Worm (Caenorhabditis elegans) whole organism, L2 larva: Measurements from ENCODE around the gene col-148.
A peak's percentile ranks its signal among the peaks of the same experiment; 100 is the strongest.

Source experiments
- F13H6.1 ChIP-seq: sonication (generic microtip); optimal IDR thresholded peaks from 2 replicates; lab custom pipeline; 2016; ENCODE audit warnings: missing genetic modification characterization, missing compliant biosample characterization
- Y55F3AM.14 ChIP-seq: fragments of 200-800 bp; sonication (Bioruptor generic); optimal IDR thresholded peaks from 2 replicates; lab custom pipeline; 2018; ENCODE audit warnings: mild to moderate bottlenecking, missing genetic modification characterization, missing compliant biosample characterization
- alr-1 ChIP-seq: fragments of 150-350 bp; optimal IDR thresholded peaks from 2 replicates; lab custom pipeline; 2014; ENCODE audit warnings: missing biosample characterization, missing genetic modification characterization
- aly-2 ChIP-seq: fragments of 150-350 bp; optimal IDR thresholded peaks from 2 replicates; lab custom pipeline; 2014; ENCODE audit warnings: missing biosample characterization, missing genetic modification characterization
- ama-1 ChIP-seq: fragments of 150-350 bp; optimal IDR thresholded peaks from 2 replicates; lab custom pipeline; 2018; ENCODE audit warnings: inconsistent platforms
- blmp-1 ChIP-seq: sonication (generic microtip); optimal IDR thresholded peaks from 2 replicates; lab custom pipeline; 2017; ENCODE audit warnings: missing genetic modification characterization, mild to moderate bottlenecking, missing compliant biosample characterization, antibody characterized with exemption, moderate library complexity; ENCODE audit not compliant: insufficient read depth
- ceh-16 ChIP-seq: fragments of 150-350 bp; optimal IDR thresholded peaks from 2 replicates; lab custom pipeline; 2014; ENCODE audit warnings: missing biosample characterization, missing genetic modification characterization
- ceh-82 ChIP-seq: fragments of 150-350 bp; optimal IDR thresholded peaks from 2 replicates; lab custom pipeline; 2014; ENCODE audit warnings: missing biosample characterization, missing genetic modification characterization
- dmd-4 ChIP-seq: sonication (generic microtip); optimal IDR thresholded peaks from 2 replicates; lab custom pipeline; 2017; ENCODE audit warnings: missing biosample characterization, missing genetic modification characterization
- egl-27 ChIP-seq: sonication (generic microtip); optimal IDR thresholded peaks from 3 replicates; lab custom pipeline; 2017; ENCODE audit warnings: missing biosample characterization, missing genetic modification reagents, missing genetic modification characterization
- elt-1 ChIP-seq: fragments of 150-350 bp; optimal IDR thresholded peaks from 2 replicates; lab custom pipeline; 2014; ENCODE audit warnings: missing biosample characterization, missing genetic modification characterization
- elt-3 ChIP-seq: sonication (generic microtip); optimal IDR thresholded peaks from 2 replicates; lab custom pipeline; 2017; ENCODE audit warnings: missing biosample characterization, missing genetic modification characterization
- fos-1 ChIP-seq: fragments of 150-350 bp; optimal IDR thresholded peaks from 2 replicates; lab custom pipeline; 2014; ENCODE audit warnings: missing biosample characterization, missing genetic modification characterization
- gmeb-1 ChIP-seq: fragments of 150-350 bp; optimal IDR thresholded peaks from 2 replicates; lab custom pipeline; 2014; ENCODE audit warnings: missing biosample characterization, missing genetic modification characterization
- lin-39 ChIP-seq: fragments of 150-350 bp; optimal IDR thresholded peaks from 2 replicates; lab custom pipeline; 2014; ENCODE audit warnings: missing biosample characterization, missing genetic modification reagents, missing genetic modification characterization
- lsy-2 ChIP-seq, 2 experiments: fragments of 150-350 bp in 1 of 2; sonication (generic microtip) in 1 of 2; optimal IDR thresholded peaks; 2 replicates each; lab custom pipeline; 2014 to 2017; ENCODE audit warnings: missing biosample characterization in 2 of 2, missing genetic modification characterization in 2 of 2
- mdl-1 ChIP-seq, 2 experiments: fragments of 150-350 bp in 1 of 2; sonication (generic microtip) in 1 of 2; optimal IDR thresholded peaks; 2 replicates each; lab custom pipeline; 2017; ENCODE audit warnings: missing biosample characterization in 2 of 2, missing genetic modification characterization in 2 of 2
- nhr-10 ChIP-seq: sonication (generic microtip); optimal IDR thresholded peaks from 2 replicates; lab custom pipeline; 2017; ENCODE audit warnings: missing biosample characterization, missing genetic modification characterization
- nhr-11 ChIP-seq: fragments of 150-350 bp; optimal IDR thresholded peaks from 2 replicates; lab custom pipeline; 2014; ENCODE audit warnings: missing biosample characterization, missing genetic modification characterization
- nhr-12 ChIP-seq: fragments of 150-350 bp; optimal IDR thresholded peaks from 2 replicates; lab custom pipeline; 2014; ENCODE audit warnings: missing biosample characterization, missing genetic modification characterization
- nhr-129 ChIP-seq: fragments of 150-350 bp; optimal IDR thresholded peaks from 2 replicates; lab custom pipeline; 2014; ENCODE audit warnings: missing biosample characterization, missing genetic modification characterization
- nhr-21 ChIP-seq: fragments of 150-350 bp; optimal IDR thresholded peaks from 2 replicates; lab custom pipeline; 2014; ENCODE audit warnings: missing biosample characterization, missing genetic modification characterization
- nhr-23 ChIP-seq: fragments of 150-350 bp; optimal IDR thresholded peaks from 2 replicates; lab custom pipeline; 2014; ENCODE audit warnings: missing biosample characterization, missing genetic modification reagents, missing genetic modification characterization
- nhr-237 ChIP-seq: fragments of 150-350 bp; optimal IDR thresholded peaks from 2 replicates; lab custom pipeline; 2014; ENCODE audit warnings: missing biosample characterization, missing genetic modification characterization
- nhr-25 ChIP-seq: fragments of 150-350 bp; sonication (generic microtip); optimal IDR thresholded peaks from 3 replicates; lab custom pipeline; 2014; ENCODE audit warnings: missing biosample characterization, missing genetic modification characterization
- nhr-6 ChIP-seq: fragments of 150-350 bp; optimal IDR thresholded peaks from 2 replicates; lab custom pipeline; 2014; ENCODE audit warnings: missing biosample characterization, missing genetic modification characterization
- nhr-77 ChIP-seq: fragments of 150-350 bp; optimal IDR thresholded peaks from 2 replicates; lab custom pipeline; 2014; ENCODE audit warnings: missing biosample characterization, missing genetic modification characterization
- peb-1 ChIP-seq: fragments of 150-350 bp; optimal IDR thresholded peaks from 2 replicates; lab custom pipeline; 2014; ENCODE audit warnings: missing biosample characterization, missing genetic modification characterization
- sem-4 ChIP-seq: fragments of 150-350 bp; optimal IDR thresholded peaks from 2 replicates; lab custom pipeline; 2014; ENCODE audit warnings: missing biosample characterization, missing genetic modification reagents, missing genetic modification characterization
- sma-3 ChIP-seq: sonication (generic microtip); optimal IDR thresholded peaks from 2 replicates; lab custom pipeline; 2016; ENCODE audit warnings: missing genetic modification reagents, missing genetic modification characterization, missing compliant biosample characterization
- sma-9 ChIP-seq, 2 experiments: fragments of 150-350 bp in 1 of 2; sonication (generic microtip) in 1 of 2; optimal IDR thresholded peaks; 2 replicates each; lab custom pipeline; 2014 to 2016; ENCODE audit warnings: missing genetic modification characterization in 2 of 2, mild to moderate bottlenecking in 1 of 2, missing biosample characterization in 1 of 2, missing compliant biosample characterization in 1 of 2, missing genetic modification reagents in 1 of 2, moderate library complexity in 1 of 2
- snpc-4 ChIP-seq: fragments of 150-350 bp; optimal IDR thresholded peaks from 2 replicates; lab custom pipeline; 2014; ENCODE audit warnings: missing biosample characterization, missing genetic modification characterization
- unc-39 ChIP-seq: fragments of 150-350 bp; optimal IDR thresholded peaks from 2 replicates; lab custom pipeline; 2014; ENCODE audit warnings: missing biosample characterization, missing genetic modification characterization
- unc-55 ChIP-seq: fragments of 150-350 bp; sonication (generic microtip); optimal IDR thresholded peaks from 3 replicates; lab custom pipeline; 2014; ENCODE audit warnings: missing biosample characterization, missing genetic modification reagents, missing genetic modification characterization
- unc-62 ChIP-seq: fragments of 150-350 bp; optimal IDR thresholded peaks from 2 replicates; lab custom pipeline; 2014; ENCODE audit warnings: missing biosample characterization, missing genetic modification reagents, missing genetic modification characterization
- zag-1 ChIP-seq: fragments of 150-350 bp; optimal IDR thresholded peaks from 2 replicates; lab custom pipeline; 2014; ENCODE audit warnings: missing biosample characterization, missing genetic modification characterization
- ztf-1 ChIP-seq: fragments of 200-800 bp; sonication (Bioruptor generic); conservative IDR thresholded peaks from 2 replicates; pipeline ENCODE4 v1.3.6; 2022; ENCODE audit warnings: missing genetic modification characterization, missing compliant biosample characterization
- ztf-11 ChIP-seq: sonication (generic microtip); optimal IDR thresholded peaks from 2 replicates; lab custom pipeline; 2017; ENCODE audit warnings: missing biosample characterization, missing genetic modification characterization

The col-148 gene

DNA sequence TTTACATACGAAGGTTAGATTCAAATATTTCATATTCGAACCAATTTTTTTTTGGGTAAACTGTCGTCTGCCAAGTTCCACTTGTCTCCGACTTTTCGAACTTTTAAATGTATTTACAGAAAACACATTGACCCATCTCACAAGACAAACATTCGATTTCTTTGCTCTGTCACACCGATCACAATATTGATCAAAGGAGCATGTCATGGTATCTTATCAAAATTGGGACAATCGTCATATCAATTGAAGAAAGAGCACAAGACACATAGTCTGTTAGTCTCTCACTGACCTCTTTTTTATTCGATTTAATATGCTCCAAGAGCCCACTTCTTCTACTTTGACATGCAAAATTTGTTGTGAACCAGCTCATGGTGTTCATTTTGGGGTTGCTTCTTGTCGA is 14.5 kb downstream of the col-148 start, which contains the start of gene nhr-232:
Gene nhr-232, plus strand, starts transcription at position 121 of the 400 bp plus-strand sequence.
- TF ChIP-seq alr-1 (tag; lab: Kevin White, UChicago) (no peak), unc-55 (GFP tag; lab: Kevin White, UChicago) (no peak), sma-9 (GFP tag; optimal IDR thresholded peaks at IDR 0.05; lab: Kevin White, UChicago) (peak; percentile 55), sma-9 (tag; optimal IDR thresholded peaks at IDR 0.05; lab: Kevin White, UChicago) (no peak), ama-1 (lab: Kevin White, UChicago) (no peak), nhr-11 (no peak), nhr-10 (no peak), elt-3 (tag; lab: Kevin White, UChicago) (no peak), blmp-1 (tag; lab: Kevin White, UChicago) (no peak), lsy-2 (tag; optimal IDR thresholded peaks at IDR 0.05; lab: Kevin White, UChicago) (no peak), gmeb-1 (no peak), fos-1 (tag; lab: Kevin White, UChicago) (peak; percentile 80), lin-39 (tag; lab: Kevin White, UChicago) (no peak), unc-39 (tag; lab: Kevin White, UChicago) (no peak), unc-62 (GFP tag; lab: Kevin White, UChicago) (no peak), nhr-129 (tag; lab: Kevin White, UChicago) (no peak), mdl-1 (tag; optimal IDR thresholded peaks at IDR 0.05; lab: Kevin White, UChicago) (no peak), sem-4 (tag; lab: Kevin White, UChicago) (no peak), egl-27 (no peak), ceh-82 (tag; lab: Kevin White, UChicago) (no peak), nhr-77 (no peak), F13H6.1 (tag; lab: Kevin White, UChicago) (peak; percentile 5), nhr-12 (tag; lab: Kevin White, UChicago) (no peak), nhr-21 (no peak)

DNA sequence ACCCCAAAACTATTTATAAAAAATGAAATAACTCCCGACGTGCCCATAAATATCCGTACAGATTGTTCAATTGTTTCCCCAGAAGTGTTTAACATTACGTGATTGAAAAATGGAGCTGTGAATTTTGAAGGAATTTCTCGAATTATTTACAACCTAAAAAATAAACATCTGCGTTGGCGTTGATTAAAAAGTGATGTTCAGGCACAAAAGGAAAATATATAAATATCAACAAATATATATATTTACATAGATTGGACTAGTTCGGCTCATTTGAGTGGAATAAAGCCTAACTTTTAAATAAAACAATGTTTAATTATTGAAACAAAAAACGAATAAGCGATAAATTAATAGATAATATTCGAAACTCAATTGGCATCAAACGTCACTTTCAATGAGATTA is 18.9 kb downstream of the col-148 start, which contains the start of gene sri-18:
Gene sri-18, minus strand, starts transcription at position 101 of the 400 bp plus-strand sequence.
- TF ChIP-seq dmd-4 (tag; lab: Kevin White, UChicago) (no peak), nhr-6 (tag; lab: Kevin White, UChicago) (no peak), egl-27 (no peak), mdl-1 (tag; optimal IDR thresholded peaks at IDR 0.05; lab: Kevin White, UChicago) (no peak), alr-1 (tag; lab: Kevin White, UChicago) (no peak)

DNA sequence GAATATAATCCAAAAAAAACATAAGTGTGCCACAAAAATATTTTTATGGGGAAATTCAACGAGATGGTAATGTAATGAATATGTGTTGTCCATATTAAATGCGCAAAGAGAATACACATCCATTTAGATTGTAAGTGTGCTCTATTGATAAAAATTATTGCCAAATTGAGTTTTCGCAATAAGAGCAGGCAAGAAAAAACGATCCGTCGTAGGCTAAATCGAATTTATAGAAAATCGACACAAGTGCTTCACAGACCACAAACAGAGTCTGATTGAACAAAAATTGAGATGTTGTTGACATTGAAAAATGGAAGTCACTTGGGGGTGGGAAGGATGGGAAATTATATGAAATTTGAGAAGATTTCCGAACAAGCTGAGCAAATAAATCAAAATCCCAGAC is 23.5 kb downstream of the col-148 start:
- TF ChIP-seq nhr-77 (no peak), elt-1 (tag; lab: Kevin White, UChicago) (no peak), gmeb-1 (no peak), alr-1 (tag; lab: Kevin White, UChicago) (no peak), nhr-25 (no peak), nhr-237 (tag; lab: Kevin White, UChicago) (no peak), snpc-4 (tag; lab: Kevin White, UChicago) (no peak), ama-1 (lab: Kevin White, UChicago) (no peak), unc-62 (GFP tag; lab: Kevin White, UChicago) (no peak), lsy-2 (tag; optimal IDR thresholded peaks at IDR 0.05; lab: Kevin White, UChicago) (no peak), sma-9 (GFP tag; optimal IDR thresholded peaks at IDR 0.05; lab: Kevin White, UChicago) (no peak), sma-9 (tag; optimal IDR thresholded peaks at IDR 0.05; lab: Kevin White, UChicago) (no peak), ceh-16 (no peak), nhr-11 (no peak), ztf-1 (GFP tag; lab: Robert Waterston, UW) (no peak), zag-1 (no peak), peb-1 (tag; lab: Kevin White, UChicago) (no peak), unc-55 (GFP tag; lab: Kevin White, UChicago) (no peak)
- TF ChIP-seq, all 48 proteins: peak for 0

DNA sequence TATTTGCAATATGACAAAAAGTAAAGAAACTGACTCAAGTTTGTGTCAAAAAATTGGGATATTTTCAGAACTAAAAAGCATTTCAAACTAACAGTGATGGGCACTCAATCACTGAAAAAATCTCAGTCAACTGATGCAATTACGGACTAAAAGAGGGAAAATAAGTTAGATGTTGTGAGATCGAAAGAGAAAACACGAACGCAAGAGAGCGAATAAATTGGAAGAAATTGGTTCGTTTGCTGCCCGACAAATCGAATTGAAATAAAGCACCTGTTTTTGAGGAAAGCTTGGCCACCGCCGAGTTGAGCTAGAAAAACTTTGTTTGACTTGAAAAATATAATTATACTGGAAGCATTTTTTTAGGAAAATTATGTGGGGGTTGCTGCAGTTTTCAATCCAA is 24.5 kb downstream of the col-148 start:
- TF ChIP-seq nhr-23 (tag; lab: Kevin White, UChicago) (no peak), sma-3 (GFP tag; lab: Kevin White, UChicago) (no peak), lin-39 (tag; lab: Kevin White, UChicago) (no peak), dmd-4 (tag; lab: Kevin White, UChicago) (no peak), unc-39 (tag; lab: Kevin White, UChicago) (no peak), nhr-237 (tag; lab: Kevin White, UChicago) (no peak), aly-2 (no peak), Y55F3AM.14 (GFP tag; lab: Kevin White, UChicago) (no peak), lsy-2 (tag; optimal IDR thresholded peaks at IDR 0.05; lab: Kevin White, UChicago) (no peak), ztf-11 (tag; lab: Kevin White, UChicago) (no peak), nhr-11 (no peak), nhr-77 (no peak)
